Fruit fly (Drosophila melanogaster) whole organism, embryonic: ENCODE data around the gene CG6726.
A peak's percentile ranks its signal among the peaks of the same experiment; 100 is the strongest.

Experiments used
- CG10209 ChIP-seq: fragments of 200-800 bp; sonication (Bioruptor generic); optimal IDR thresholded peaks from 3 replicates; lab custom pipeline; 2017; ENCODE audit warnings: missing biosample characterization, mild to moderate bottlenecking, missing genetic modification characterization, missing genetic modification reagents
- CG1024 ChIP-seq: fragments of 200-800 bp; sonication (Bioruptor generic); IDR thresholded peaks from 2 replicates; pipeline ENCODE4 v1.3.6; 2022; ENCODE audit warnings: missing biosample characterization, missing genetic modification characterization
- CG10274 ChIP-seq: fragments of 200-800 bp; sonication (Bioruptor generic); optimal IDR thresholded peaks from 3 replicates; lab custom pipeline; 2017; ENCODE audit warnings: missing biosample characterization, mild to moderate bottlenecking, missing genetic modification characterization
- CG10366 ChIP-seq: fragments of 200-800 bp; sonication (Bioruptor generic); IDR thresholded peaks from 2 replicates; pipeline ENCODE4 v1.3.6; 2022; ENCODE audit warnings: missing biosample characterization, missing genetic modification characterization
- CG10462 ChIP-seq: fragments of 200-800 bp; sonication (Bioruptor generic); optimal IDR thresholded peaks from 2 replicates; lab custom pipeline; 2016; ENCODE audit warnings: missing biosample characterization, missing genetic modification characterization
- CG11696 ChIP-seq: fragments of 200-800 bp; sonication (Bioruptor generic); IDR thresholded peaks from 2 replicates; pipeline ENCODE4 v1.3.6; 2022; ENCODE audit warnings: missing biosample characterization, missing genetic modification characterization
- CG13624 ChIP-seq: fragments of 200-800 bp; sonication (Bioruptor generic); optimal IDR thresholded peaks from 2 replicates; lab custom pipeline; 2016; ENCODE audit warnings: missing biosample characterization, missing genetic modification characterization
- CG14050 ChIP-seq: fragments of 200-800 bp; sonication (Bioruptor generic); IDR thresholded peaks from 3 replicates; pipeline ENCODE4 v1.3.6; 2022; ENCODE audit warnings: missing biosample characterization, missing genetic modification characterization
- CG16815 ChIP-seq: fragments of 200-800 bp; sonication (Bioruptor generic); optimal IDR thresholded peaks from 3 replicates; lab custom pipeline; 2017; ENCODE audit warnings: missing biosample characterization, mild to moderate bottlenecking, missing genetic modification characterization
- CG30403 ChIP-seq: fragments of 200-800 bp; sonication (Bioruptor generic); optimal IDR thresholded peaks from 3 replicates; lab custom pipeline; 2016; ENCODE audit warnings: missing biosample characterization, missing genetic modification characterization
- CG31365 ChIP-seq: fragments of 200-800 bp; sonication (Bioruptor generic); optimal IDR thresholded peaks from 2 replicates; lab custom pipeline; 2018; ENCODE audit warnings: missing biosample characterization, mild to moderate bottlenecking, missing genetic modification characterization
- CG31441 ChIP-seq: fragments of 200-800 bp; sonication (Bioruptor generic); IDR thresholded peaks from 2 replicates; pipeline ENCODE4 v1.3.6; 2022; ENCODE audit warnings: missing biosample characterization, missing genetic modification characterization
- CG32772 ChIP-seq: fragments of 200-800 bp; sonication (Bioruptor generic); IDR thresholded peaks from 2 replicates; pipeline ENCODE4 v1.3.6; 2022; ENCODE audit warnings: missing biosample characterization, missing genetic modification characterization
- CG34224 ChIP-seq: fragments of 200-800 bp; sonication (Bioruptor generic); IDR thresholded peaks from 3 replicates; pipeline ENCODE4 v1.3.6; 2022; ENCODE audit warnings: missing biosample characterization, missing genetic modification characterization; ENCODE audit not compliant: partially characterized antibody
- CG3726 ChIP-seq: fragments of 200-800 bp; sonication (Bioruptor generic); IDR thresholded peaks from 3 replicates; pipeline ENCODE4, ENCODE4 v1.3.6; 2022; ENCODE audit warnings: missing biosample characterization, missing genetic modification characterization
- CG42726 ChIP-seq: fragments of 200-800 bp; sonication (Bioruptor generic); IDR thresholded peaks from 2 replicates; pipeline ENCODE4 v1.3.6; 2022; ENCODE audit warnings: missing biosample characterization, missing genetic modification characterization; ENCODE audit not compliant: partially characterized antibody
- CG4617 ChIP-seq: fragments of 200-800 bp; sonication (Bioruptor generic); optimal IDR thresholded peaks from 3 replicates; lab custom pipeline; 2016; ENCODE audit warnings: missing biosample characterization, missing genetic modification characterization, borderline replicate concordance
- CG6683 ChIP-seq: fragments of 200-800 bp; sonication (Bioruptor generic); optimal IDR thresholded peaks from 2 replicates; lab custom pipeline; 2017; ENCODE audit warnings: missing biosample characterization, mild to moderate bottlenecking, missing genetic modification characterization, missing genetic modification reagents
- CG7556 ChIP-seq: fragments of 200-800 bp; sonication (Bioruptor generic); optimal IDR thresholded peaks from 2 replicates; lab custom pipeline; 2017; ENCODE audit warnings: missing biosample characterization, mild to moderate bottlenecking, missing genetic modification characterization
- CG7987 ChIP-seq: fragments of 200-800 bp; sonication (Bioruptor generic); optimal IDR thresholded peaks from 2 replicates; lab custom pipeline; 2018; ENCODE audit warnings: missing biosample characterization, mild to moderate bottlenecking, missing genetic modification characterization, moderate library complexity
- CG9609 ChIP-seq: fragments of 200-800 bp; sonication (Bioruptor generic); optimal IDR thresholded peaks from 3 replicates; lab custom pipeline; 2016; ENCODE audit warnings: missing biosample characterization, missing genetic modification characterization
- CG9932 ChIP-seq: fragments of 200-800 bp; sonication (Bioruptor generic); IDR thresholded peaks from 2 replicates; pipeline ENCODE4 v1.3.6; 2022; ENCODE audit warnings: missing biosample characterization, missing genetic modification characterization
- CoRest ChIP-seq: fragments of 200-800 bp; sonication (Bioruptor generic); optimal IDR thresholded peaks from 3 replicates; lab custom pipeline; 2018; ENCODE audit warnings: missing biosample characterization, mild to moderate bottlenecking, missing genetic modification characterization, moderate library complexity
- D19A ChIP-seq: fragments of 200-800 bp; optimal IDR thresholded peaks from 3 replicates; lab custom pipeline; 2019; ENCODE audit warnings: missing biosample characterization, mild to moderate bottlenecking, missing genetic modification characterization, moderate library complexity
- Elba2 ChIP-seq: fragments of 200-800 bp; sonication (Bioruptor generic); optimal IDR thresholded peaks from 3 replicates; lab custom pipeline; 2016; ENCODE audit warnings: missing biosample characterization, missing genetic modification characterization
- Ets65A ChIP-seq: fragments of 200-800 bp; sonication (Bioruptor generic); peaks from one replicate; lab custom pipeline; 2016; ENCODE audit warnings: missing biosample characterization, missing genetic modification characterization
- GATAe ChIP-seq: fragments of 200-800 bp; sonication (Bioruptor generic); conservative IDR thresholded peaks from 2 replicates; pipeline ENCODE4 v1.3.6; 2022; ENCODE audit warnings: missing biosample characterization, missing genetic modification characterization
- Hr3 ChIP-seq: fragments of 200-800 bp; sonication (Bioruptor generic); optimal IDR thresholded peaks from 3 replicates; lab custom pipeline; 2016; ENCODE audit warnings: missing biosample characterization, missing genetic modification characterization
- Hsf ChIP-seq: fragments of 200-800 bp; sonication (Bioruptor generic); optimal IDR thresholded peaks from 3 replicates; lab custom pipeline; 2016; ENCODE audit warnings: missing biosample characterization, missing genetic modification characterization
- Mrtf ChIP-seq: fragments of 200-800 bp; sonication (Bioruptor generic); IDR thresholded peaks from 3 replicates; pipeline ENCODE4 v1.3.6; 2022; ENCODE audit warnings: missing biosample characterization, missing genetic modification characterization
- NFAT ChIP-seq: fragments of 200-800 bp; sonication (Bioruptor generic); IDR thresholded peaks from 2 replicates; pipeline ENCODE4 v1.3.6; 2022; ENCODE audit warnings: missing biosample characterization, missing genetic modification characterization
- Rx ChIP-seq: fragments of 200-800 bp; sonication (Bioruptor generic); IDR thresholded peaks from 2 replicates; pipeline ENCODE4 v1.3.6; 2022; ENCODE audit warnings: missing biosample characterization, missing genetic modification characterization
- Scr ChIP-seq: fragments of 200-800 bp; sonication (Bioruptor generic); IDR thresholded peaks from 2 replicates; pipeline ENCODE4 v1.3.6; 2022; ENCODE audit warnings: missing biosample characterization, missing genetic modification characterization; ENCODE audit not compliant: partially characterized antibody
- Spps ChIP-seq: fragments of 200-800 bp; sonication (Bioruptor generic); optimal IDR thresholded peaks from 2 replicates; lab custom pipeline; 2018; ENCODE audit warnings: missing biosample characterization, mild to moderate bottlenecking, missing genetic modification characterization
- ab ChIP-seq: fragments of 200-800 bp; sonication (Bioruptor generic); optimal IDR thresholded peaks from 2 replicates; lab custom pipeline; 2016; ENCODE audit warnings: missing biosample characterization, missing genetic modification characterization
- aop ChIP-seq: fragments of 200-800 bp; sonication (Bioruptor generic); IDR thresholded peaks from 2 replicates; pipeline ENCODE4 v1.3.6; 2022; ENCODE audit warnings: missing biosample characterization, missing genetic modification characterization
- ash1 ChIP-seq: fragments of 200-800 bp; sonication (Bioruptor generic); optimal IDR thresholded peaks from 2 replicates; lab custom pipeline; 2018; ENCODE audit warnings: missing biosample characterization, mild to moderate bottlenecking, missing genetic modification characterization
- ato ChIP-seq: fragments of 200-800 bp; sonication (Bioruptor generic); IDR thresholded peaks from 2 replicates; pipeline ENCODE4 v1.3.6; 2022; ENCODE audit warnings: missing biosample characterization, missing genetic modification characterization; ENCODE audit not compliant: partially characterized antibody
- bcd ChIP-seq: fragments of 200-800 bp; sonication (Bioruptor generic); optimal IDR thresholded peaks from 2 replicates; lab custom pipeline; 2017; ENCODE audit warnings: missing biosample characterization, mild to moderate bottlenecking, missing genetic modification characterization
- dmrt99B ChIP-seq: fragments of 200-800 bp; sonication (Bioruptor generic); optimal IDR thresholded peaks from 2 replicates; lab custom pipeline; 2018; ENCODE audit warnings: missing biosample characterization, mild to moderate bottlenecking, missing genetic modification characterization, moderate library complexity
- dysf ChIP-seq: fragments of 200-800 bp; sonication (Bioruptor generic); IDR thresholded peaks from 3 replicates; pipeline ENCODE4 v1.3.6; 2022; ENCODE audit warnings: missing biosample characterization, missing genetic modification characterization
- en ChIP-seq: fragments of 200-800 bp; sonication (Bioruptor generic); optimal IDR thresholded peaks from 2 replicates; lab custom pipeline; 2016; ENCODE audit warnings: missing biosample characterization, missing genetic modification characterization
- fru ChIP-seq: fragments of >200 bp; optimal IDR thresholded peaks from 2 replicates; lab custom pipeline; 2017
- gfzf ChIP-seq: fragments of 200-800 bp; sonication (Bioruptor generic); optimal IDR thresholded peaks from 2 replicates; lab custom pipeline; 2016; ENCODE audit warnings: missing biosample characterization, mild to moderate bottlenecking, missing genetic modification characterization, moderate library complexity
- jigr1 ChIP-seq: fragments of 200-800 bp; sonication (Bioruptor generic); IDR thresholded peaks from 3 replicates; pipeline ENCODE4 v1.3.6; 2022; ENCODE audit warnings: missing biosample characterization, missing genetic modification characterization
- kay ChIP-seq: fragments of 200-800 bp; sonication (Bioruptor generic); optimal IDR thresholded peaks from 2 replicates; lab custom pipeline; 2016; ENCODE audit warnings: missing biosample characterization, missing genetic modification characterization
- prd ChIP-seq, 3 experiments: fragments of >200 bp in 2 of 3; fragments of 200-800 bp in 1 of 3; sonication (Bioruptor generic) in 1 of 3; optimal IDR thresholded peaks in 2 of 3; IDR thresholded peaks in 1 of 3; 2 replicates in 2 of 3; 3 replicates in 1 of 3; pipeline versions ENCODE4 v1.3.6 to Lab custom; 2017 to 2022; ENCODE audit warnings: missing biosample characterization in 1 of 3, missing genetic modification characterization in 1 of 3
- slp2 ChIP-seq: fragments of 200-800 bp; sonication (Bioruptor generic); optimal IDR thresholded peaks from 2 replicates; lab custom pipeline; 2016; ENCODE audit warnings: missing biosample characterization, missing genetic modification characterization
- sqz ChIP-seq: fragments of 200-800 bp; sonication (Bioruptor generic); optimal IDR thresholded peaks from 3 replicates; lab custom pipeline; 2018; ENCODE audit warnings: missing biosample characterization, mild to moderate bottlenecking, missing genetic modification characterization
- stc ChIP-seq: fragments of 200-800 bp; sonication (Bioruptor generic); IDR thresholded peaks from 2 replicates; pipeline ENCODE4 v1.3.6; 2022; ENCODE audit warnings: missing biosample characterization, missing genetic modification characterization
- toy ChIP-seq: fragments of 200-800 bp; sonication (Bioruptor generic); IDR thresholded peaks from 2 replicates; pipeline ENCODE4 v1.3.6; 2022; ENCODE audit warnings: missing biosample characterization, missing genetic modification characterization

CG6726 gene

DNA sequence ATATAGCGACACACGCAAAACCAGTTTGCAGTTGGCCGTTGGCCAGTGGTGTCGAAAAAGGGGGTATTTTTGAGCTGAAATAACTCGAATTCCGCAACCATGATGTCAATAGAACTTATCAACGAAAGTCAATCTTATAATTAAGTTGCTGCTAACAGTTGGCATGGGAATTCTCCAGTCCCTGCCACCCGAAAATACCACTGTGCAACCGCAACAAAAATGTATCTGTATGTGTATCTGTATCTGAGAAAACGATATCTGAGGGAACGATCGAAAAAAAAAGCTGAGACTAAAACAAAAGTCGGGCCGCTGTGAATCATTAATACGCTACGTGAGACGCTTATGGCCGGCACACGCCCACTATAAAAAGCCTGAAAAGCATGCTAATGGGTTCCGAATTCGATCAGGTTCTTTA is 45.0 kb upstream of the CG6726 start (continued):
- TF ChIP-seq jigr1, result no peak
- TF ChIP-seq CG6683 (GFP tag; lab: Kevin White, UChicago), result no peak
- TF ChIP-seq CG4617 (GFP tag; lab: Kevin White, UChicago), result no peak
- TF ChIP-seq CG7556 (GFP tag; lab: Kevin White, UChicago), result no peak
- TF ChIP-seq CG13624, result peak; percentile 35
- TF ChIP-seq CG34224, result no peak
- TF ChIP-seq bcd (GFP tag; lab: Kevin White, UChicago), result peak; percentile 7
- TF ChIP-seq CG3726, result no peak
- no peak for TF ChIP-seq Elba2 (GFP tag; lab: Kevin White, UChicago)
- 0 out of 2 replicates have a peak, but pooled peaks have one; percentile 24 for TF ChIP-seq Rx (GFP tag; lab: Robert Waterston, UW)
- peak; percentile 40 for TF ChIP-seq CoRest (tag; lab: Kevin White, UChicago)
- TF ChIP-seq prd (optimal IDR thresholded peaks at IDR 0.05; lab: Kevin White, UChicago), result no peak
- TF ChIP-seq prd (GFP tag; IDR thresholded peaks at IDR 0.05; lab: Robert Waterston, UW), result peak; percentile 61; the same call in 2 of the 3 replicates
- TF ChIP-seq en (GFP tag; lab: Kevin White, UChicago), result no peak
- TF ChIP-seq NFAT (GFP tag; lab: Robert Waterston, UW), result 0 out of 2 replicates have a peak, but pooled peaks have one; percentile 32
- TF ChIP-seq CG9609 (GFP tag; lab: Kevin White, UChicago), result peak; percentile 42
- TF ChIP-seq Hsf (GFP tag; lab: Kevin White, UChicago), result peak; percentile 47
- TF ChIP-seq CG7987 (GFP tag; lab: Kevin White, UChicago), result no peak
- TF ChIP-seq stc (GFP tag; lab: Robert Waterston, UW), result peak; percentile 25; the same call in 1 of the 2 replicates
- TF ChIP-seq ash1 (GFP tag; lab: Kevin White, UChicago), result no peak
- TF ChIP-seq CG14050, result peak; percentile 17; the same call in 1 of the 3 replicates
- TF ChIP-seq CG32772, result peak; percentile 54; the same call in 1 of the 2 replicates
- no peak for TF ChIP-seq CG31365 (tag; lab: Kevin White, UChicago)
- TF ChIP-seq Hr3 (GFP tag; lab: Kevin White, UChicago), result peak; percentile 24
- peak; percentile 47 for TF ChIP-seq CG30403
- TF ChIP-seq slp2 (GFP tag; lab: Kevin White, UChicago), result peak; percentile 0
- no peak for TF ChIP-seq fru
- peak; percentile 32 for TF ChIP-seq dmrt99B (tag; lab: Kevin White, UChicago)
- no peak for TF ChIP-seq GATAe (GFP tag; lab: Robert Waterston, UW)
- no peak for TF ChIP-seq gfzf (GFP tag; lab: Kevin White, UChicago)
- peak; percentile 61 for TF ChIP-seq CG10366 (GFP tag; lab: Robert Waterston, UW)
- peak; percentile 90 for TF ChIP-seq Ets65A
- TF ChIP-seq CG10462 (GFP tag; lab: Kevin White, UChicago), result no peak
- no peak for TF ChIP-seq CG31441 (GFP tag; lab: Robert Waterston, UW)
- no peak for TF ChIP-seq sqz (GFP tag; lab: Kevin White, UChicago)
- TF ChIP-seq CG10274 (GFP tag; lab: Kevin White, UChicago), result peak; percentile 67
- TF ChIP-seq kay (GFP tag; lab: Kevin White, UChicago), result peak; percentile 38
- peak; percentile 70; the same call in 2 of the 3 replicates for TF ChIP-seq dysf (GFP tag; lab: Robert Waterston, UW)
- TF ChIP-seq Scr (GFP tag; lab: Robert Waterston, UW), result no peak
- TF ChIP-seq aop (GFP tag; lab: Robert Waterston, UW), result no peak
- TF ChIP-seq Mrtf (GFP tag; lab: Robert Waterston, UW), result peak; percentile 55; the same call in 1 of the 3 replicates
- peak; percentile 17 for TF ChIP-seq CG10209 (GFP tag; lab: Kevin White, UChicago)
- no peak for TF ChIP-seq CG42726 (GFP tag; lab: Robert Waterston, UW)
- no peak for TF ChIP-seq D19A (tag; lab: Kevin White, UChicago)
- TF ChIP-seq CG11696 (GFP tag; lab: Robert Waterston, UW), result no peak
- TF ChIP-seq ab (GFP tag; lab: Kevin White, UChicago), result no peak
- TF ChIP-seq CG1024 (GFP tag; lab: Robert Waterston, UW), result no peak
- 0 out of 2 replicates have a peak, but pooled peaks have one; percentile 12 for TF ChIP-seq toy (GFP tag; lab: Robert Waterston, UW)
- peak; percentile 88 for TF ChIP-seq CG9932
- peak; percentile 20 for TF ChIP-seq CG16815 (GFP tag; lab: Kevin White, UChicago)
- no peak for TF ChIP-seq Spps (tag; lab: Kevin White, UChicago)
- TF ChIP-seq ato (GFP tag; lab: Robert Waterston, UW), result no peak
